Fruit fly (Drosophila melanogaster): ENCODE data around the gene SkpA.

dm6 chrX:692811-693764, 37.2 kb downstream of the SkpA start:
- TF ChIP-seq Sin3A (optimal IDR thresholded peaks at IDR 0.05) (no peak), insv (optimal IDR thresholded peaks at IDR 0.05) (no peak)
